Fruit fly (Drosophila melanogaster): Measurements from ENCODE around the gene CG32536.
A peak's percentile ranks its signal among the peaks of the same experiment; 100 is the strongest.

The CG32536 gene

DNA sequence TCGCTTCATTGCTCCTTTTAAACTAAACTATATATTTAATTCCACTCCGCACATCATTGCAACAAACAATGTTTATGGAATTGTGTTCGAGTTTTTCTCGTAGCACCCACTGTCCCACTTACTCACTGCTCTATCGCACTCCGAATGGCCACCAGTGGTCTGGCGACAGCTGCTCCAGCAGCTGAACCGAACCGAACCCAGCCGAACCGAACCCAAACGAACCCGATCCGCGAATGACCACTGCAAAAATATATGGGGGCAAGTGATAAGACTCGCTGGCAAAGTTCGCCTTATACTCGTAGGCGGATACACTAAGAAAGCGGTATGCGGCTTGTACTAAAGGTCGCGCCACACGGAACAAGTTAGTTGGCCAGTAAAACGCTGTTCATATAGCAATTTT, 28.5 kb upstream of the CG32536 start:
- no peak for TF ChIP-seq cad (GFP tag; optimal IDR thresholded peaks at IDR 0.05)
- no peak for TF ChIP-seq Bteb2 (GFP tag; optimal IDR thresholded peaks at IDR 0.05)
- TF ChIP-seq MTF-1 (GFP tag; optimal IDR thresholded peaks at IDR 0.05; ENCODE audit: borderline replicate concordance): no peak
- peak; percentile 64 for TF ChIP-seq Deaf1 (tag; optimal IDR thresholded peaks at IDR 0.05)
- TF ChIP-seq maf-S (GFP tag; optimal IDR thresholded peaks at IDR 0.05): no peak
- TF ChIP-seq Ets65A (GFP tag): peak; percentile 62
- TF ChIP-seq CG1832 (GFP tag; optimal IDR thresholded peaks at IDR 0.05): no peak
- no peak for TF ChIP-seq lab (GFP tag; optimal IDR thresholded peaks at IDR 0.05)
- TF ChIP-seq sug (tag; optimal IDR thresholded peaks at IDR 0.05): peak; percentile 40

DNA sequence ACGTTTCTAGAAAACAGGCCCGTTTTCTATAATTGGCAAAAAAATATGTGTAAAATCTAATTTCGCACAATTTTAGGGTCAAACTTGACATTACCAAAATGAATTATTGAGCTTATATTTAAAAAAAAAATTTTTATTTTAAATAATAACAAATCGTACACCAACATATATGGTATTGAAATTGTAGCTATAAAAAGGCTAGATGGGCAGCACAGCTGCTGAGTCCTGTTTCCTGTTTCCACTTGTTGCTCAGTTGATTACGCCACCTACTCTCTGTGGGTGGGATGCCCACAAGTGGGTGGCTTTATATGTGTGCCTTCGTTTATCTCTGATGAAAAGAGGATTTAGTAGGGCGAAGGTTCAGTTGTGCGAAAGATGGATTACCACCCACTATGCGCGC, 22.7 kb upstream of the CG32536 start:
- no peak for TF ChIP-seq CG43689 (GFP tag; IDR thresholded peaks at IDR 0.05)
- TF ChIP-seq Sry-β (GFP tag; optimal IDR thresholded peaks at IDR 0.05): peak; percentile 73
- TF ChIP-seq scrt (GFP tag; optimal IDR thresholded peaks at IDR 0.05): peak; percentile 69

DNA sequence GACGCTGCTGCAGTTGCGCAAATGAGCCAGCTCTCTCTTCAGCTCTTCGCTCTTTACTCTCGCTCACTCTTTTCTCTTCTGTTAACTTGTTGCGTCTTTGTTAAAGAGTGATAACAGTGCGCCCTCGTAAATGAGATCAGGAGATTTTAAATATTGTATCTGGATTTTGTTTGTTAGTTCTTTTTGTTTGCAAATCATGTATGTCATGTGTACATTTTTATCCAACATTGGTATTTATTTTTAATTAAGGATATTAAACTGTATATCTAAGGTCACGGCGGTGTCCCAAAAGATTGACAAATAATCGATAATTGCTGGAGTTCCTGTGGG, 22.1 kb upstream of the CG32536 start:
- TF ChIP-seq Ets65A (GFP tag) (no peak), CG12659 (GFP tag; optimal IDR thresholded peaks at IDR 0.05) (no peak), CG11085 (GFP tag; IDR thresholded peaks at IDR 0.05) (no peak), CG2120 (GFP tag; optimal IDR thresholded peaks at IDR 0.05) (peak; percentile 39), CG17568 (GFP tag; optimal IDR thresholded peaks at IDR 0.05) (peak; percentile 60), Hand (GFP tag; optimal IDR thresholded peaks at IDR 0.05) (no peak), Hr78 (GFP tag; optimal IDR thresholded peaks at IDR 0.05) (no peak), tx (GFP tag; optimal IDR thresholded peaks at IDR 0.05) (no peak), repo (GFP tag; optimal IDR thresholded peaks at IDR 0.05) (no peak), CG10274 (GFP tag; optimal IDR thresholded peaks at IDR 0.05) (no peak), CG17359 (tag; optimal IDR thresholded peaks at IDR 0.05) (peak; percentile 65), CG4360 (GFP tag; IDR thresholded peaks at IDR 0.05) (0 out of 2 replicates have a peak, but pooled peaks have one; percentile 11), CG7839 (tag; optimal IDR thresholded peaks at IDR 0.05) (peak; percentile 52), tap (tag; optimal IDR thresholded peaks at IDR 0.05) (peak; percentile 35), pum (GFP tag; optimal IDR thresholded peaks at IDR 0.05) (peak; percentile 29), Xbp1 (GFP tag; optimal IDR thresholded peaks at IDR 0.05) (peak; percentile 46), insv (GFP tag; optimal IDR thresholded peaks at IDR 0.05) (no peak), CG6689 (GFP tag; IDR thresholded peaks at IDR 0.05) (peak; percentile 48; the same call in 1 of the 2 replicates), CG12769 (tag; optimal IDR thresholded peaks at IDR 0.05) (peak; percentile 17), ara (GFP tag; IDR thresholded peaks at IDR 0.05) (peak; percentile 54), CG1832 (GFP tag; optimal IDR thresholded peaks at IDR 0.05) (no peak), zfh1 (GFP tag; IDR thresholded peaks at IDR 0.05) (peak; percentile 82), btn (GFP tag; optimal IDR thresholded peaks at IDR 0.05) (no peak), row (GFP tag; IDR thresholded peaks at IDR 0.05) (peak; percentile 75), CG17802 (tag; optimal IDR thresholded peaks at IDR 0.05) (no peak), E2f2 (GFP tag; IDR thresholded peaks at IDR 0.05) (no peak; the same call in 1 of the 2 replicates), HLH3B (GFP tag; IDR thresholded peaks at IDR 0.05) (peak; percentile 54; the same call in 1 of the 2 replicates), CG13775 (GFP tag; optimal IDR thresholded peaks at IDR 0.05) (peak; percentile 23), Deaf1 (tag; optimal IDR thresholded peaks at IDR 0.05) (no peak), CG17361 (GFP tag; IDR thresholded peaks at IDR 0.05) (no peak; the same call in 2 of the 3 replicates), HHEX (GFP tag; optimal IDR thresholded peaks at IDR 0.05) (no peak), CG8388 (GFP tag; optimal IDR thresholded peaks at IDR 0.05) (peak; percentile 23), Neu2 (GFP tag; optimal IDR thresholded peaks at IDR 0.05; ENCODE audit: borderline replicate concordance) (peak; percentile 1), jumu (GFP tag; optimal IDR thresholded peaks at IDR 0.05) (peak; percentile 37), gsb-n (tag; optimal IDR thresholded peaks at IDR 0.05) (peak; percentile 27), CG15601 (tag; optimal IDR thresholded peaks at IDR 0.05) (no peak), ase (GFP tag; IDR thresholded peaks at IDR 0.05) (peak; percentile 41; the same call in 2 of the 3 replicates), aop (GFP tag; IDR thresholded peaks at IDR 0.05) (no peak), bcd (GFP tag; optimal IDR thresholded peaks at IDR 0.05) (peak; percentile 15)

All from whole organism, embryonic.